Worm (Caenorhabditis elegans) whole organism, young adult: Measurements from ENCODE around the gene M02D8.6.

Experiments used
- D2030.7 ChIP-seq: fragments of 200-800 bp; sonication (Bioruptor generic); IDR thresholded peaks from 2 replicates; pipeline ENCODE4 v1.3.6; 2022; ENCODE audit warnings: missing genetic modification reagents, missing genetic modification characterization, missing compliant biosample characterization
- F39B2.1 ChIP-seq: fragments of 200-800 bp; sonication (Bioruptor generic); IDR thresholded peaks from 2 replicates; pipeline ENCODE4 v1.3.6; 2022; ENCODE audit warnings: missing genetic modification reagents, missing genetic modification characterization, missing compliant biosample characterization
- F49E8.2 ChIP-seq: sonication (generic microtip); optimal IDR thresholded peaks from 3 replicates; lab custom pipeline; 2017; ENCODE audit warnings: missing genetic modification characterization, mild to moderate bottlenecking, missing compliant biosample characterization, antibody characterized with exemption, moderate library complexity; ENCODE audit not compliant: insufficient read depth
- F52B5.7 ChIP-seq: sonication (generic microtip); optimal IDR thresholded peaks from 2 replicates; lab custom pipeline; 2016; ENCODE audit warnings: mild to moderate bottlenecking, missing genetic modification characterization, missing compliant biosample characterization
- T07F8.4 ChIP-seq: sonication (generic microtip); optimal IDR thresholded peaks from 2 replicates; lab custom pipeline; 2016; ENCODE audit warnings: mild to moderate bottlenecking, missing genetic modification characterization, moderate library complexity, missing compliant biosample characterization
- Y53G8AR.9 ChIP-seq: fragments of 200-800 bp; sonication (Bioruptor generic); conservative IDR thresholded peaks from 2 replicates; pipeline ENCODE4 v1.3.6; 2022; ENCODE audit warnings: missing genetic modification reagents, missing genetic modification characterization, missing compliant biosample characterization
- Y56A3A.18 ChIP-seq: fragments of 200-800 bp; sonication (Bioruptor generic); IDR thresholded peaks from 2 replicates; pipeline ENCODE4 v1.3.6; 2022; ENCODE audit warnings: missing genetic modification reagents, missing genetic modification characterization, missing compliant biosample characterization
- Y79H2A.3 ChIP-seq: fragments of 200-800 bp; sonication (Bioruptor generic); conservative IDR thresholded peaks from 2 replicates; pipeline ENCODE4 v1.3.6; 2022; ENCODE audit warnings: missing genetic modification reagents, missing genetic modification characterization, missing compliant biosample characterization
- akir-1 ChIP-seq: fragments of 200-800 bp; sonication (Bioruptor generic); optimal IDR thresholded peaks from 2 replicates; lab custom pipeline; 2018; ENCODE audit warnings: mild to moderate bottlenecking, missing genetic modification characterization, moderate library complexity, missing compliant biosample characterization
- atf-7 ChIP-seq: sonication (generic microtip); optimal IDR thresholded peaks from 2 replicates; lab custom pipeline; 2017; ENCODE audit warnings: mild to moderate bottlenecking, missing genetic modification characterization, missing compliant biosample characterization
- athp-1 ChIP-seq: sonication (generic microtip); optimal IDR thresholded peaks from 2 replicates; lab custom pipeline; 2017; ENCODE audit warnings: mild to moderate bottlenecking, missing genetic modification characterization, missing compliant biosample characterization
- attf-6 ChIP-seq: fragments of 200-800 bp; sonication (Bioruptor generic); IDR thresholded peaks from 2 replicates; pipeline ENCODE4 v1.3.6; 2022; ENCODE audit warnings: missing genetic modification reagents, missing genetic modification characterization, missing compliant biosample characterization
- bed-2 ChIP-seq: fragments of 200-800 bp; sonication (Bioruptor generic); IDR thresholded peaks from 2 replicates; pipeline ENCODE4 v1.3.6; 2022; ENCODE audit warnings: missing genetic modification reagents, missing genetic modification characterization, missing compliant biosample characterization
- cebp-1 ChIP-seq, 2 experiments: fragments of 200-800 bp in 1 of 2; sonication (Bioruptor generic) in 1 of 2; sonication (generic microtip) in 1 of 2; IDR thresholded peaks in 1 of 2; optimal IDR thresholded peaks in 1 of 2; 2 replicates each; pipeline versions ENCODE4 v1.3.6 to Lab custom; 2017 to 2022; ENCODE audit warnings: missing compliant biosample characterization in 2 of 2, missing genetic modification characterization in 2 of 2, mild to moderate bottlenecking in 1 of 2, missing genetic modification reagents in 1 of 2, moderate library complexity in 1 of 2
- dox-1 ChIP-seq: fragments of 200-800 bp; sonication (Bioruptor generic); IDR thresholded peaks from 2 replicates; pipeline ENCODE4 v1.3.6; 2022; ENCODE audit warnings: missing genetic modification reagents, missing genetic modification characterization, missing compliant biosample characterization
- egl-44 ChIP-seq: fragments of 200-800 bp; sonication (Bioruptor generic); IDR thresholded peaks from 2 replicates; pipeline ENCODE4 v1.3.6; 2022; ENCODE audit warnings: missing genetic modification reagents, missing genetic modification characterization, missing compliant biosample characterization
- egrh-3 ChIP-seq: fragments of 200-800 bp; sonication (Bioruptor generic); IDR thresholded peaks from 2 replicates; pipeline ENCODE4 v1.3.6; 2022; ENCODE audit warnings: missing genetic modification reagents, missing genetic modification characterization, missing compliant biosample characterization
- ekl-4 ChIP-seq: fragments of 200-800 bp; sonication (Bioruptor generic); IDR thresholded peaks from 2 replicates; pipeline ENCODE4 v1.3.6; 2022; ENCODE audit warnings: missing genetic modification reagents, missing genetic modification characterization, missing compliant biosample characterization
- fkh-3 ChIP-seq: sonication (generic microtip); optimal IDR thresholded peaks from 2 replicates; lab custom pipeline; 2016; ENCODE audit warnings: mild to moderate bottlenecking, missing genetic modification characterization, missing compliant biosample characterization
- gei-17 ChIP-seq: fragments of 200-800 bp; sonication (Bioruptor generic); optimal IDR thresholded peaks from 2 replicates; lab custom pipeline; 2018; ENCODE audit warnings: mild to moderate bottlenecking, missing genetic modification characterization, missing compliant biosample characterization
- hsf-1 ChIP-seq: fragments of 200-800 bp; sonication (Bioruptor generic); IDR thresholded peaks from 2 replicates; pipeline ENCODE4 v1.3.6; 2022; ENCODE audit warnings: missing genetic modification reagents, missing genetic modification characterization, missing compliant biosample characterization
- let-526 ChIP-seq: fragments of 200-800 bp; sonication (Bioruptor generic); IDR thresholded peaks from 2 replicates; pipeline ENCODE4 v1.3.6; 2022; ENCODE audit warnings: missing genetic modification reagents, missing genetic modification characterization, missing compliant biosample characterization
- let-607 ChIP-seq, 2 experiments: fragments of 200-800 bp in 1 of 2; sonication (Bioruptor generic) in 1 of 2; sonication (generic microtip) in 1 of 2; optimal IDR thresholded peaks; 2 replicates each; lab custom pipeline; 2016 to 2018; ENCODE audit warnings: mild to moderate bottlenecking in 2 of 2, missing compliant biosample characterization in 2 of 2, missing genetic modification characterization in 2 of 2, moderate library complexity in 2 of 2, missing genotype in 1 of 2
- lin-40 ChIP-seq: sonication (generic microtip); optimal IDR thresholded peaks from 2 replicates; lab custom pipeline; 2016; ENCODE audit warnings: missing genetic modification characterization, mild to moderate bottlenecking, missing compliant biosample characterization, missing genotype, missing genetic modification reagents
- lin-54 ChIP-seq: fragments of 200-800 bp; sonication (Bioruptor generic); optimal IDR thresholded peaks from 2 replicates; lab custom pipeline; 2018; ENCODE audit warnings: mild to moderate bottlenecking, missing genetic modification characterization, missing compliant biosample characterization
- madf-8 ChIP-seq: fragments of 200-800 bp; sonication (Bioruptor generic); conservative IDR thresholded peaks from 2 replicates; pipeline ENCODE4 v1.3.6; 2022; ENCODE audit warnings: missing genetic modification reagents, missing genetic modification characterization, missing compliant biosample characterization
- nhr-120 ChIP-seq: fragments of 200-800 bp; sonication (Bioruptor generic); IDR thresholded peaks from 2 replicates; pipeline ENCODE4 v1.3.6; 2022; ENCODE audit warnings: missing genetic modification characterization, missing compliant biosample characterization
- nhr-80 ChIP-seq: sonication (generic microtip); optimal IDR thresholded peaks from 2 replicates; lab custom pipeline; 2016; ENCODE audit warnings: missing genetic modification characterization, missing compliant biosample characterization
- nhr-90 ChIP-seq: sonication (generic microtip); optimal IDR thresholded peaks from 2 replicates; lab custom pipeline; 2016; ENCODE audit warnings: missing genotype, mild to moderate bottlenecking, missing genetic modification characterization, missing compliant biosample characterization
- rcor-1 ChIP-seq: fragments of 200-800 bp; sonication (Bioruptor generic); IDR thresholded peaks from 2 replicates; pipeline ENCODE4 v1.3.6; 2022; ENCODE audit warnings: missing genetic modification reagents, missing genetic modification characterization, missing compliant biosample characterization
- sea-2 ChIP-seq: fragments of 200-800 bp; sonication (Bioruptor generic); IDR thresholded peaks from 2 replicates; pipeline ENCODE4 v1.3.6; 2022; ENCODE audit warnings: missing genetic modification characterization, missing compliant biosample characterization
- tbp1 ChIP-seq: fragments of 200-800 bp; sonication (Bioruptor generic); optimal IDR thresholded peaks from 2 replicates; lab custom pipeline; 2018; ENCODE audit warnings: mild to moderate bottlenecking, missing genetic modification characterization, missing compliant biosample characterization
- ztf-22 ChIP-seq: fragments of 200-800 bp; sonication (Bioruptor generic); optimal IDR thresholded peaks from 2 replicates; lab custom pipeline; 2018; ENCODE audit warnings: mild to moderate bottlenecking, missing genetic modification characterization, moderate library complexity, missing compliant biosample characterization
- ztf-26 ChIP-seq: sonication (generic microtip); optimal IDR thresholded peaks from 2 replicates; lab custom pipeline; 2017; ENCODE audit warnings: missing genetic modification characterization, missing compliant biosample characterization
- ztf-6 ChIP-seq: fragments of 200-800 bp; sonication (Bioruptor generic); IDR thresholded peaks from 2 replicates; pipeline ENCODE4 v1.3.6; 2022; ENCODE audit warnings: missing genetic modification reagents, missing genetic modification characterization, missing compliant biosample characterization

The M02D8.6 gene

ce11 chrX:8721273-8721672, 10.4 kb downstream of the M02D8.6 start:
- TF ChIP-seq F52B5.7 (tag; lab: Kevin White, UChicago) (no peak), sea-2 (GFP tag; lab: Robert Waterston, UW) (no peak), nhr-90 (tag; lab: Kevin White, UChicago) (no peak)
- TF ChIP-seq, all 124 proteins: peak for 0

- no peak for TF ChIP-seq attf-6 (GFP tag; lab: Robert Waterston, UW)
- TF ChIP-seq nhr-80 (tag; lab: Kevin White, UChicago) = no peak
These were observed 11.1 kb downstream of the M02D8.6 start, which contains the start of gene F53A9.9 for ce11 chrX:8720658-8721057. F53A9.9 (minus strand) TSS chrX:8720758.

ce11 chrX:8719888-8720287, 11.8 kb downstream of the M02D8.6 start:
- TF ChIP-seq nhr-80 (tag; lab: Kevin White, UChicago) (peak; percentile 67), F39B2.1 (GFP tag; lab: Robert Waterston, UW) (no peak), attf-6 (GFP tag; lab: Robert Waterston, UW) (no peak), bed-2 (GFP tag; lab: Robert Waterston, UW) (no peak), tbp1 (GFP tag; lab: Kevin White, UChicago) (no peak), ztf-22 (GFP tag; lab: Kevin White, UChicago) (peak; percentile 9), lin-54 (no peak), athp-1 (tag; lab: Kevin White, UChicago) (no peak), Y53G8AR.9 (GFP tag; lab: Robert Waterston, UW) (no peak), nhr-120 (GFP tag; lab: Robert Waterston, UW) (no peak), let-607 (tag; optimal IDR thresholded peaks at IDR 0.05; lab: Kevin White, UChicago) (peak in 1 of 2 experiments; percentile 1)

ce11 chrX:8718856-8719255, 12.9 kb downstream of the M02D8.6 start, which contains the start of gene F53A9.8:
F53A9.8 (minus strand) TSS chrX:8718904.
- no peak for TF ChIP-seq T07F8.4
- TF ChIP-seq fkh-3 (tag; lab: Kevin White, UChicago) = no peak
- no peak for TF ChIP-seq akir-1 (GFP tag; lab: Kevin White, UChicago)
- TF ChIP-seq ztf-22 (GFP tag; lab: Kevin White, UChicago) = peak; percentile 28
- TF ChIP-seq gei-17 = no peak
- no peak for TF ChIP-seq D2030.7 (GFP tag; lab: Robert Waterston, UW)
- peak; percentile 21 for TF ChIP-seq nhr-80 (tag; lab: Kevin White, UChicago)
- 0 out of 2 replicates have a peak, but pooled peaks have one; percentile 1 for TF ChIP-seq nhr-120 (GFP tag; lab: Robert Waterston, UW)
- TF ChIP-seq madf-8 (GFP tag; lab: Robert Waterston, UW) = no peak
- no peak for TF ChIP-seq egl-44 (GFP tag; lab: Robert Waterston, UW)
- no peak for TF ChIP-seq ekl-4 (GFP tag; lab: Robert Waterston, UW)
- TF ChIP-seq cebp-1 (GFP tag; IDR thresholded peaks at IDR 0.05; lab: Robert Waterston, UW) = no peak
- peak; percentile 7 for TF ChIP-seq cebp-1 (tag; optimal IDR thresholded peaks at IDR 0.05; lab: Kevin White, UChicago)
- TF ChIP-seq dox-1 (GFP tag; lab: Robert Waterston, UW) = 0 out of 2 replicates have a peak, but pooled peaks have one; percentile 9
- no peak for TF ChIP-seq F49E8.2 (tag; lab: Kevin White, UChicago)
- no peak for TF ChIP-seq egrh-3
- TF ChIP-seq nhr-90 (tag; lab: Kevin White, UChicago) = no peak
- TF ChIP-seq lin-40 = no peak

ce11 chrX:8718153-8718552, 13.6 kb downstream of the M02D8.6 start:
- TF ChIP-seq Y79H2A.3 (GFP tag; lab: Robert Waterston, UW) = 0 out of 2 replicates have a peak, but pooled peaks have one; percentile 30
- TF ChIP-seq ztf-26 (tag; lab: Kevin White, UChicago) = no peak
- no peak for TF ChIP-seq hsf-1 (GFP tag; lab: Robert Waterston, UW)
- 0 out of 2 replicates have a peak, but pooled peaks have one; percentile 63 for TF ChIP-seq let-526 (GFP tag; lab: Robert Waterston, UW)
- no peak for TF ChIP-seq cebp-1 (GFP tag; IDR thresholded peaks at IDR 0.05; lab: Robert Waterston, UW)
- TF ChIP-seq cebp-1 (tag; optimal IDR thresholded peaks at IDR 0.05; lab: Kevin White, UChicago) = peak; percentile 7
- TF ChIP-seq atf-7 (tag; lab: Kevin White, UChicago) = no peak
- 0 out of 2 replicates have a peak, but pooled peaks have one; percentile 33 for TF ChIP-seq Y56A3A.18
- TF ChIP-seq rcor-1 (GFP tag; lab: Robert Waterston, UW) = no peak
- no peak for TF ChIP-seq ztf-6 (GFP tag; lab: Robert Waterston, UW)
- TF ChIP-seq, all 124 proteins: peak for 4
